5 fruit fly cellular contexts compared by ENCODE assay signal in genomic region chrX:10326346-10326830, dm6.
TF ChIP-seq lines count a peak whose summit lies in the region.

Gene CG2909 (plus strand): TSS chrX:10326464.

- no peak for TF ChIP-seq CTCF in whole organism, embryonic (GFP tag; optimal IDR thresholded peaks at IDR 0.05; lab: Kevin White, UChicago)

TF ChIP-seq in Kc167, 6 proteins besides CTCF, POLR2A, EP300 and RAD21:
- TF ChIP-seq ttk (optimal IDR thresholded peaks at IDR 0.05; lab: Kevin White, UChicago), result no peak
- TF ChIP-seq psq (optimal IDR thresholded peaks at IDR 0.05; lab: Kevin White, UChicago), result peak; percentile 16

TF ChIP-seq in whole organism, adult, 20 proteins besides CTCF, POLR2A, EP300 and RAD21:
- TF ChIP-seq kay (GFP tag; lab: Kevin White, UChicago; ENCODE audit: borderline replicate concordance) (peak; percentile 61), ovo (GFP tag; optimal IDR thresholded peaks at IDR 0.05; lab: Kevin White, UChicago) (no peak)

TF ChIP-seq in whole organism, embryonic, 481 proteins besides CTCF, POLR2A, EP300 and RAD21 (continues in another document):
- TF ChIP-seq vnd (GFP tag; IDR thresholded peaks at IDR 0.05; lab: Robert Waterston, UW; ENCODE audit: partially characterized antibody) (peak; percentile 7; the same call in 1 of the 3 replicates), ato (GFP tag; IDR thresholded peaks at IDR 0.05; lab: Robert Waterston, UW; ENCODE audit: partially characterized antibody) (no peak), CG7963 (GFP tag; IDR thresholded peaks at IDR 0.05; lab: Robert Waterston, UW; ENCODE audit: partially characterized antibody) (no peak), chn (GFP tag; optimal IDR thresholded peaks at IDR 0.05; lab: Kevin White, UChicago) (no peak), CG6272 (GFP tag; IDR thresholded peaks at IDR 0.05; lab: Robert Waterston, UW) (no peak), Hr78 (GFP tag; optimal IDR thresholded peaks at IDR 0.05; lab: Kevin White, UChicago) (no peak), Aef1 (GFP tag; IDR thresholded peaks at IDR 0.05; lab: Robert Waterston, UW) (no peak), Scr (GFP tag; IDR thresholded peaks at IDR 0.05; lab: Robert Waterston, UW; ENCODE audit: partially characterized antibody) (peak; percentile 42), MESR4 (GFP tag; optimal IDR thresholded peaks at IDR 0.05; lab: Kevin White, UChicago) (peak; percentile 9), CG13287 (GFP tag; IDR thresholded peaks at IDR 0.05; lab: Robert Waterston, UW; ENCODE audit: partially characterized antibody) (peak; percentile 44; the same call in 1 of the 2 replicates), unc-4 (GFP tag; IDR thresholded peaks at IDR 0.05; lab: Robert Waterston, UW; ENCODE audit: partially characterized antibody) (peak; percentile 48; the same call in 1 of the 2 replicates), hbn (GFP tag; IDR thresholded peaks at IDR 0.05; lab: Robert Waterston, UW; ENCODE audit: partially characterized antibody) (peak; percentile 32; the same call in 1 of the 2 replicates), Dp (GFP tag; optimal IDR thresholded peaks at IDR 0.05; lab: Kevin White, UChicago) (peak; percentile 19), CG18764 (GFP tag; optimal IDR thresholded peaks at IDR 0.05; lab: Kevin White, UChicago) (no peak), ken (GFP tag; IDR thresholded peaks at IDR 0.05; lab: Robert Waterston, UW) (no peak), CG17385 (GFP tag; optimal IDR thresholded peaks at IDR 0.05; lab: Kevin White, UChicago) (peak; percentile 5), CG4360 (GFP tag; IDR thresholded peaks at IDR 0.05; lab: Robert Waterston, UW) (no peak), HmgZ (tag; optimal IDR thresholded peaks at IDR 0.05; lab: Kevin White, UChicago) (no peak), CG3847 (GFP tag; IDR thresholded peaks at IDR 0.05; lab: Robert Waterston, UW) (no peak), Dref (GFP tag; IDR thresholded peaks at IDR 0.05; lab: Robert Waterston, UW) (peak; percentile 59), stwl (tag; optimal IDR thresholded peaks at IDR 0.05; lab: Kevin White, UChicago) (peak; percentile 21), CG1233 (GFP tag; optimal IDR thresholded peaks at IDR 0.05; lab: Kevin White, UChicago) (no peak), CG11560 (tag; IDR thresholded peaks at IDR 0.05; lab: Robert Waterston, UW) (peak; percentile 93), CG18262 (tag; optimal IDR thresholded peaks at IDR 0.05; lab: Kevin White, UChicago) (no peak), Doc3 (GFP tag; IDR thresholded peaks at IDR 0.05; lab: Robert Waterston, UW; ENCODE audit: partially characterized antibody) (0 out of 3 replicates have a peak, but pooled peaks have one; percentile 39), chif (GFP tag; optimal IDR thresholded peaks at IDR 0.05; lab: Kevin White, UChicago) (no peak)

TF ChIP-seq in whole organism, prepupa, 60 proteins besides CTCF, POLR2A, EP300 and RAD21:
- TF ChIP-seq fkh (GFP tag; optimal IDR thresholded peaks at IDR 0.05; lab: Kevin White, UChicago) (peak; percentile 12), ss (GFP tag; optimal IDR thresholded peaks at IDR 0.05; lab: Kevin White, UChicago) (no peak)
TF ChIP-seq in whole organism, prepupa: peak in this region for 1.

TF ChIP-seq in whole organism, wandering third instar larva, 38 proteins besides CTCF, POLR2A, EP300 and RAD21:
- TF ChIP-seq Rel (GFP tag; optimal IDR thresholded peaks at IDR 0.05; lab: Kevin White, UChicago) (no peak), Rel (tag; optimal IDR thresholded peaks at IDR 0.05; lab: Kevin White, UChicago) (peak; percentile 97), Vsx2 (GFP tag; optimal IDR thresholded peaks at IDR 0.05; lab: Kevin White, UChicago; ENCODE audit: partially characterized antibody) (no peak)
